Worm (Caenorhabditis elegans) whole organism, young adult: ENCODE results near the gene enri-2.

Experiments
- B0019.2 ChIP-seq: fragments of 200-800 bp; sonication (Bioruptor generic); conservative IDR thresholded peaks from 2 replicates; pipeline ENCODE4 v1.3.6; 2022; ENCODE audit warnings: missing genetic modification reagents, missing genetic modification characterization, missing compliant biosample characterization
- B0336.3 ChIP-seq: fragments of 200-800 bp; sonication (Bioruptor generic); IDR thresholded peaks from 2 replicates; pipeline ENCODE4 v1.3.6; 2022; ENCODE audit warnings: missing genetic modification characterization, missing compliant biosample characterization
- C06A6.2 ChIP-seq: fragments of 200-800 bp; sonication (Bioruptor generic); conservative IDR thresholded peaks from 2 replicates; pipeline ENCODE4 v1.3.6; 2022; ENCODE audit warnings: missing genetic modification characterization, missing compliant biosample characterization
- F52B5.7 ChIP-seq: sonication (generic microtip); optimal IDR thresholded peaks from 2 replicates; lab custom pipeline; 2016; ENCODE audit warnings: mild to moderate bottlenecking, missing genetic modification characterization, missing compliant biosample characterization
- F57C9.4 ChIP-seq: sonication (generic microtip); optimal IDR thresholded peaks from 2 replicates; lab custom pipeline; 2017; ENCODE audit warnings: mild to moderate bottlenecking, missing genetic modification characterization, missing compliant biosample characterization
- K11D2.4 ChIP-seq: fragments of 200-800 bp; sonication (Bioruptor generic); IDR thresholded peaks from 2 replicates; pipeline ENCODE4 v1.3.6; 2022; ENCODE audit warnings: missing genetic modification reagents, missing genetic modification characterization, missing compliant biosample characterization
- K12H6.12 ChIP-seq: fragments of 200-800 bp; sonication (Bioruptor generic); optimal IDR thresholded peaks from 2 replicates; lab custom pipeline; 2018; ENCODE audit warnings: mild to moderate bottlenecking, missing genetic modification characterization, missing compliant biosample characterization
- Y53G8AR.9 ChIP-seq: fragments of 200-800 bp; sonication (Bioruptor generic); conservative IDR thresholded peaks from 2 replicates; pipeline ENCODE4 v1.3.6; 2022; ENCODE audit warnings: missing genetic modification reagents, missing genetic modification characterization, missing compliant biosample characterization
- Y79H2A.3 ChIP-seq: fragments of 200-800 bp; sonication (Bioruptor generic); conservative IDR thresholded peaks from 2 replicates; pipeline ENCODE4 v1.3.6; 2022; ENCODE audit warnings: missing genetic modification reagents, missing genetic modification characterization, missing compliant biosample characterization
- ama-1 ChIP-seq, 3 experiments: fragments of 150-350 bp in 1 of 3; sonication (generic microtip) in 2 of 3; optimal IDR thresholded peaks; 2 replicates each; lab custom pipeline; 2014 to 2018; ENCODE audit warnings: missing biosample characterization in 2 of 3, missing genetic modification characterization in 2 of 3, missing genetic modification reagents in 2 of 3
- atf-7 ChIP-seq: sonication (generic microtip); optimal IDR thresholded peaks from 2 replicates; lab custom pipeline; 2017; ENCODE audit warnings: mild to moderate bottlenecking, missing genetic modification characterization, missing compliant biosample characterization
- attf-3 ChIP-seq: fragments of 200-800 bp; sonication (Bioruptor generic); conservative IDR thresholded peaks from 2 replicates; pipeline ENCODE4 v1.3.6; 2022; ENCODE audit warnings: missing genetic modification reagents, missing genetic modification characterization, missing compliant biosample characterization
- attf-5 ChIP-seq: fragments of 200-800 bp; sonication (Bioruptor generic); optimal IDR thresholded peaks from 2 replicates; lab custom pipeline; 2018; ENCODE audit warnings: mild to moderate bottlenecking, missing genetic modification characterization, missing compliant biosample characterization
- attf-6 ChIP-seq: fragments of 200-800 bp; sonication (Bioruptor generic); IDR thresholded peaks from 2 replicates; pipeline ENCODE4 v1.3.6; 2022; ENCODE audit warnings: missing genetic modification reagents, missing genetic modification characterization, missing compliant biosample characterization
- bed-1 ChIP-seq: fragments of 200-800 bp; sonication (Bioruptor generic); IDR thresholded peaks from 2 replicates; pipeline ENCODE4 v1.3.6; 2022; ENCODE audit warnings: missing genetic modification reagents, missing genetic modification characterization, missing compliant biosample characterization
- cebp-1 ChIP-seq, 2 experiments: fragments of 200-800 bp in 1 of 2; sonication (Bioruptor generic) in 1 of 2; sonication (generic microtip) in 1 of 2; IDR thresholded peaks in 1 of 2; optimal IDR thresholded peaks in 1 of 2; 2 replicates each; pipeline versions ENCODE4 v1.3.6 to Lab custom; 2017 to 2022; ENCODE audit warnings: missing compliant biosample characterization in 2 of 2, missing genetic modification characterization in 2 of 2, mild to moderate bottlenecking in 1 of 2, missing genetic modification reagents in 1 of 2, moderate library complexity in 1 of 2
- ceh-100 ChIP-seq: fragments of 200-800 bp; sonication (Bioruptor generic); IDR thresholded peaks from 2 replicates; pipeline ENCODE4 v1.3.6; 2022; ENCODE audit warnings: missing genetic modification reagents, missing genetic modification characterization, missing compliant biosample characterization
- ceh-40 ChIP-seq: fragments of 200-800 bp; sonication (Bioruptor generic); IDR thresholded peaks from 2 replicates; pipeline ENCODE4 v1.3.6; 2022; ENCODE audit warnings: missing genetic modification characterization, missing compliant biosample characterization
- ceh-79 ChIP-seq: sonication (generic microtip); optimal IDR thresholded peaks from 2 replicates; lab custom pipeline; 2017; ENCODE audit warnings: mild to moderate bottlenecking, missing genetic modification characterization, missing compliant biosample characterization
- ceh-91 ChIP-seq: fragments of 200-800 bp; sonication (Bioruptor generic); IDR thresholded peaks from 2 replicates; pipeline ENCODE4 v1.3.6; 2022; ENCODE audit warnings: missing genetic modification reagents, missing genetic modification characterization, missing compliant biosample characterization
- die-1 ChIP-seq: sonication (generic microtip); optimal IDR thresholded peaks from 2 replicates; lab custom pipeline; 2016; ENCODE audit warnings: missing genotype, mild to moderate bottlenecking, missing genetic modification characterization, missing compliant biosample characterization
- efl-1 ChIP-seq: fragments of 150-350 bp; optimal IDR thresholded peaks from 2 replicates; lab custom pipeline; 2014; ENCODE audit warnings: missing biosample characterization, missing genetic modification reagents, missing genetic modification characterization
- egl-44 ChIP-seq: fragments of 200-800 bp; sonication (Bioruptor generic); IDR thresholded peaks from 2 replicates; pipeline ENCODE4 v1.3.6; 2022; ENCODE audit warnings: missing genetic modification reagents, missing genetic modification characterization, missing compliant biosample characterization
- ekl-4 ChIP-seq: fragments of 200-800 bp; sonication (Bioruptor generic); IDR thresholded peaks from 2 replicates; pipeline ENCODE4 v1.3.6; 2022; ENCODE audit warnings: missing genetic modification reagents, missing genetic modification characterization, missing compliant biosample characterization
- him-1 ChIP-seq: sonication (generic microtip); optimal IDR thresholded peaks from 2 replicates; lab custom pipeline; 2016; ENCODE audit warnings: missing genotype, missing genetic modification reagents, missing genetic modification characterization, missing compliant biosample characterization
- hrde-1 ChIP-seq: sonication (generic microtip); optimal IDR thresholded peaks from 2 replicates; lab custom pipeline; 2016; ENCODE audit warnings: missing genetic modification characterization, mild to moderate bottlenecking, missing compliant biosample characterization, moderate library complexity, missing genotype, missing genetic modification reagents, borderline replicate concordance
- let-607 ChIP-seq, 2 experiments: fragments of 200-800 bp in 1 of 2; sonication (Bioruptor generic) in 1 of 2; sonication (generic microtip) in 1 of 2; optimal IDR thresholded peaks; 2 replicates each; lab custom pipeline; 2016 to 2018; ENCODE audit warnings: mild to moderate bottlenecking in 2 of 2, missing compliant biosample characterization in 2 of 2, missing genetic modification characterization in 2 of 2, moderate library complexity in 2 of 2, missing genotype in 1 of 2
- lin-26 ChIP-seq: fragments of 200-800 bp; sonication (Bioruptor generic); IDR thresholded peaks from 2 replicates; pipeline ENCODE4 v1.3.6; 2022; ENCODE audit warnings: missing genetic modification reagents, missing genetic modification characterization, missing compliant biosample characterization
- lin-35 ChIP-seq, 3 experiments: fragments of 150-350 bp in 2 of 3; sonication (generic microtip) in 1 of 3; optimal IDR thresholded peaks; 2 replicates each; lab custom pipeline; 2014 to 2018; ENCODE audit warnings: missing biosample characterization in 3 of 3, missing genetic modification characterization in 3 of 3, missing genetic modification reagents in 3 of 3
- lir-1 ChIP-seq: fragments of 200-800 bp; sonication (Bioruptor generic); conservative IDR thresholded peaks from 2 replicates; pipeline ENCODE4 v1.3.6; 2022; ENCODE audit warnings: missing genetic modification reagents, missing genetic modification characterization, missing compliant biosample characterization
- madf-3 ChIP-seq: fragments of 200-800 bp; sonication (Bioruptor generic); IDR thresholded peaks from 2 replicates; pipeline ENCODE4 v1.3.6; 2022; ENCODE audit warnings: missing genetic modification reagents, missing genetic modification characterization, missing compliant biosample characterization
- nfyb-1 ChIP-seq: fragments of 200-800 bp; sonication (Bioruptor generic); IDR thresholded peaks from 2 replicates; pipeline ENCODE4 v1.3.6; 2022; ENCODE audit warnings: missing genetic modification reagents, missing genetic modification characterization, missing compliant biosample characterization
- nhr-90 ChIP-seq: sonication (generic microtip); optimal IDR thresholded peaks from 2 replicates; lab custom pipeline; 2016; ENCODE audit warnings: missing genotype, mild to moderate bottlenecking, missing genetic modification characterization, missing compliant biosample characterization
- pha-4 ChIP-seq: fragments of 150-350 bp; sonication (generic microtip); optimal IDR thresholded peaks from 2 replicates; lab custom pipeline; 2014; ENCODE audit warnings: missing biosample characterization, missing genetic modification reagents, missing genetic modification characterization
- rec-8 ChIP-seq, 2 experiments: sonication (generic microtip); optimal IDR thresholded peaks; 2 replicates each; lab custom pipeline; 2016; ENCODE audit warnings: mild to moderate bottlenecking in 2 of 2, missing genetic modification characterization in 2 of 2, missing genetic modification reagents in 2 of 2, missing genotype in 2 of 2, missing biosample characterization in 1 of 2, missing compliant biosample characterization in 1 of 2, moderate library complexity in 1 of 2
- sdz-38 ChIP-seq: sonication (generic microtip); optimal IDR thresholded peaks from 2 replicates; lab custom pipeline; 2016; ENCODE audit warnings: missing genotype, missing genetic modification characterization, missing compliant biosample characterization
- sea-2 ChIP-seq: fragments of 200-800 bp; sonication (Bioruptor generic); IDR thresholded peaks from 2 replicates; pipeline ENCODE4 v1.3.6; 2022; ENCODE audit warnings: missing genetic modification characterization, missing compliant biosample characterization
- snpc-1.3 ChIP-seq: sonication (generic microtip); optimal IDR thresholded peaks from 2 replicates; lab custom pipeline; 2017; ENCODE audit warnings: missing genetic modification characterization, mild to moderate bottlenecking, missing compliant biosample characterization, antibody characterized with exemption, moderate library complexity, missing genotype, missing genetic modification reagents; ENCODE audit not compliant: insufficient read depth
- snpc-4 ChIP-seq, 5 experiments: fragments of 150-350 bp in 1 of 5; sonication (generic microtip) in 4 of 5; optimal IDR thresholded peaks; 2 replicates each; lab custom pipeline; 2014 to 2018; ENCODE audit warnings: missing genetic modification characterization in 5 of 5, missing biosample characterization in 3 of 5, antibody characterized with exemption in 2 of 5, mild to moderate bottlenecking in 2 of 5, missing compliant biosample characterization in 2 of 5, missing genotype in 2 of 5, moderate library complexity in 2 of 5, missing genetic modification reagents in 1 of 5
- somi-1 ChIP-seq: fragments of 200-800 bp; sonication (Bioruptor generic); optimal IDR thresholded peaks from 2 replicates; lab custom pipeline; 2018; ENCODE audit warnings: mild to moderate bottlenecking, missing genetic modification characterization, missing compliant biosample characterization
- tbp1 ChIP-seq: fragments of 200-800 bp; sonication (Bioruptor generic); optimal IDR thresholded peaks from 2 replicates; lab custom pipeline; 2018; ENCODE audit warnings: mild to moderate bottlenecking, missing genetic modification characterization, missing compliant biosample characterization
- unc-62 ChIP-seq: fragments of 150-350 bp; optimal IDR thresholded peaks from 2 replicates; lab custom pipeline; 2014; ENCODE audit warnings: missing biosample characterization, missing genetic modification reagents, missing genetic modification characterization
- xnd-1 ChIP-seq: sonication (generic microtip); optimal IDR thresholded peaks from 2 replicates; lab custom pipeline; 2016; ENCODE audit warnings: missing genotype, missing genetic modification reagents, missing genetic modification characterization, missing compliant biosample characterization
- ztf-18 ChIP-seq: sonication (generic microtip); optimal IDR thresholded peaks from 2 replicates; lab custom pipeline; 2016; ENCODE audit warnings: missing genotype, mild to moderate bottlenecking, missing genetic modification characterization, missing compliant biosample characterization
- ztf-3 ChIP-seq: fragments of 200-800 bp; sonication (Bioruptor generic); optimal IDR thresholded peaks from 2 replicates; lab custom pipeline; 2018; ENCODE audit warnings: mild to moderate bottlenecking, missing genetic modification characterization, missing compliant biosample characterization
- ztf-6 ChIP-seq: fragments of 200-800 bp; sonication (Bioruptor generic); IDR thresholded peaks from 2 replicates; pipeline ENCODE4 v1.3.6; 2022; ENCODE audit warnings: missing genetic modification reagents, missing genetic modification characterization, missing compliant biosample characterization

enri-2 gene

DNA sequence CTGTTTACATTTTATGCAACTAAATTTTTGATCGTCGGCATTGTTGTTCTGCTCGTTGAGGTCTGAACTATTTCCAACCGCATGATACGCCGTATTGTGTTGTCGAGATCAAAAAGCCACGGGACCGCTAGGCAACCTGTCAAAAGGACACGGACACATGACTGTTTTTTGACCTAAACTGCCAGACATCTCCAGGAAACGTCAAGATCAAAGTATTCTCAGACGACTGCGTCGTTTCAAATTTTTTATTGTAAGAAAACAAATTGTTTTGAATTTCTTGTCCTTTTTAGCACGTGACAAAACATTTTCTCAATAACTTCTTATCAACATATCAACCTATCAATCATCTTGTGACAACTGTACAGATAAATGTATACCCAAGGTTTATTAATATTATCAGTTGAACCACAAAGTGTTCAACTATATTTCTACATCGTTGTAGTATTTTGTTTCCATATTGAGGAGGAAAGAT is 43.5 kb upstream of the enri-2 start (continued):
- TF ChIP-seq bed-1 (GFP tag; lab: Robert Waterston, UW): no peak
- TF ChIP-seq unc-62 (GFP tag; lab: Kevin White, UChicago): peak; percentile 97
- TF ChIP-seq ceh-91: no peak
- peak; percentile 76; the same call in 1 of the 2 replicates for TF ChIP-seq B0336.3 (GFP tag; lab: Robert Waterston, UW)
- no peak for TF ChIP-seq Y79H2A.3
- TF ChIP-seq lin-35 (GFP tag; optimal IDR thresholded peaks at IDR 0.05; lab: Kevin White, UChicago): peak in 1 of 3 experiments; percentile 28
- no peak for TF ChIP-seq Y53G8AR.9 (GFP tag; lab: Robert Waterston, UW)
- TF ChIP-seq attf-6 (GFP tag; lab: Robert Waterston, UW): no peak
- no peak for TF ChIP-seq F57C9.4 (tag; lab: Kevin White, UChicago)
- TF ChIP-seq cebp-1 (GFP tag; IDR thresholded peaks at IDR 0.05; lab: Robert Waterston, UW): peak; percentile 37; the same call in 1 of the 2 replicates
- peak; percentile 88 for TF ChIP-seq cebp-1 (tag; optimal IDR thresholded peaks at IDR 0.05; lab: Kevin White, UChicago)
- TF ChIP-seq snpc-4 (GFP tag; optimal IDR thresholded peaks at IDR 0.05; lab: Kevin White, UChicago): no peak
- peak in 2 of 4 experiments; percentile 1 to 40 for TF ChIP-seq snpc-4 (tag; optimal IDR thresholded peaks at IDR 0.05; lab: Kevin White, UChicago)
- TF ChIP-seq egl-44 (GFP tag; lab: Robert Waterston, UW): 0 out of 2 replicates have a peak, but pooled peaks have one; percentile 43
- peak; percentile 90 for TF ChIP-seq somi-1 (GFP tag; lab: Kevin White, UChicago)
- no peak for TF ChIP-seq ztf-6
- TF ChIP-seq him-1 (tag; lab: Kevin White, UChicago): no peak
- TF ChIP-seq ztf-18 (tag; lab: Kevin White, UChicago): peak; percentile 18
- TF ChIP-seq ceh-79 (tag; lab: Kevin White, UChicago): no peak
- no peak for TF ChIP-seq B0019.2 (GFP tag; lab: Robert Waterston, UW)
- no peak for TF ChIP-seq ceh-100 (GFP tag; lab: Robert Waterston, UW)
- peak; percentile 77; the same call in 1 of the 2 replicates for TF ChIP-seq lin-26
- no peak for TF ChIP-seq hrde-1 (tag; lab: Kevin White, UChicago)
- peak; percentile 43 for TF ChIP-seq tbp1 (GFP tag; lab: Kevin White, UChicago)
- 0 out of 2 replicates have a peak, but pooled peaks have one; percentile 28 for TF ChIP-seq nfyb-1 (GFP tag; lab: Robert Waterston, UW)
- TF ChIP-seq F52B5.7: no peak
- TF ChIP-seq ekl-4 (GFP tag; lab: Robert Waterston, UW): no peak
- TF ChIP-seq nhr-90: peak; percentile 68
- no peak for TF ChIP-seq attf-3 (GFP tag; lab: Robert Waterston, UW)
- no peak for TF ChIP-seq efl-1 (GFP tag; lab: Kevin White, UChicago)
- no peak for TF ChIP-seq madf-3 (GFP tag; lab: Robert Waterston, UW)
- TF ChIP-seq sdz-38: no peak
- TF ChIP-seq attf-5 (GFP tag; lab: Kevin White, UChicago): peak; percentile 75
- peak; percentile 33 for TF ChIP-seq pha-4
- no peak for TF ChIP-seq die-1
- peak; percentile 58 for TF ChIP-seq atf-7 (tag; lab: Kevin White, UChicago)
- no peak for TF ChIP-seq ceh-40 (GFP tag; lab: Robert Waterston, UW)
- TF ChIP-seq rec-8 (tag; optimal IDR thresholded peaks at IDR 0.05; lab: Kevin White, UChicago): no peak
- no peak for TF ChIP-seq snpc-1.3 (tag; lab: Kevin White, UChicago)
- peak in 1 of 2 experiments; percentile 46 for TF ChIP-seq let-607 (tag; optimal IDR thresholded peaks at IDR 0.05; lab: Kevin White, UChicago)
- TF ChIP-seq ztf-3: no peak
- peak; percentile 74 for TF ChIP-seq C06A6.2 (GFP tag; lab: Robert Waterston, UW)
- no peak for TF ChIP-seq ama-1 (optimal IDR thresholded peaks at IDR 0.05; lab: Kevin White, UChicago)
- no peak for TF ChIP-seq ama-1 (GFP tag; optimal IDR thresholded peaks at IDR 0.05; lab: Kevin White, UChicago)
- no peak for TF ChIP-seq sea-2 (GFP tag; lab: Robert Waterston, UW)
- no peak for TF ChIP-seq xnd-1
- peak; percentile 66 for TF ChIP-seq lir-1 (GFP tag; lab: Robert Waterston, UW)
- TF ChIP-seq K12H6.12 (tag; lab: Kevin White, UChicago): peak; percentile 41
- peak; percentile 83 for TF ChIP-seq K11D2.4 (GFP tag; lab: Robert Waterston, UW)
